Fruit fly (Drosophila melanogaster): Measurements from ENCODE around the gene Ir94e.
A peak's percentile ranks its signal among the peaks of the same experiment; 100 is the strongest.

Ir94e gene

dm6 chr3R:23396548-23397294, 8.6 kb upstream of the Ir94e start (continued):
- TF ChIP-seq CG17385 (GFP tag; optimal IDR thresholded peaks at IDR 0.05) (peak; percentile 34), trh (GFP tag; optimal IDR thresholded peaks at IDR 0.05) (no peak), BEAF-32 (GFP tag; optimal IDR thresholded peaks at IDR 0.05) (no peak), CG11696 (GFP tag; IDR thresholded peaks at IDR 0.05) (no peak), Sox102F (GFP tag; optimal IDR thresholded peaks at IDR 0.05) (peak; percentile 84), tgo (GFP tag; IDR thresholded peaks at IDR 0.05) (0 out of 3 replicates have a peak, but pooled peaks have one; percentile 22), CG12104 (GFP tag; optimal IDR thresholded peaks at IDR 0.05) (no peak), so (GFP tag; IDR thresholded peaks at IDR 0.05) (peak; percentile 45; the same call in 1 of the 3 replicates), CG15601 (tag; optimal IDR thresholded peaks at IDR 0.05) (peak; percentile 26), Dek (tag; optimal IDR thresholded peaks at IDR 0.05) (no peak), CG13624 (GFP tag; optimal IDR thresholded peaks at IDR 0.05) (no peak), CG32767 (GFP tag; IDR thresholded peaks at IDR 0.05) (peak; percentile 42; the same call in 1 of the 2 replicates), CG2875 (GFP tag; optimal IDR thresholded peaks at IDR 0.05) (no peak)

dm6 chr3R:23398979-23399378, 6.3 kb upstream of the Ir94e start:
- no peak for TF ChIP-seq prd (optimal IDR thresholded peaks at IDR 0.05)
- TF ChIP-seq prd (GFP tag; IDR thresholded peaks at IDR 0.05): no peak
- TF ChIP-seq pan (optimal IDR thresholded peaks at IDR 0.05): no peak
- TF ChIP-seq pan (GFP tag; optimal IDR thresholded peaks at IDR 0.05 in 1 of 2, IDR thresholded peaks at IDR 0.05 in 1 of 2): peak in 1 of 2 experiments; percentile 9
- TF ChIP-seq otp (GFP tag; IDR thresholded peaks at IDR 0.05): no peak
- TF ChIP-seq CG12236 (GFP tag; optimal IDR thresholded peaks at IDR 0.05): no peak
- TF ChIP-seq vfl (GFP tag; optimal IDR thresholded peaks at IDR 0.05): no peak
- TF ChIP-seq E2f1 (GFP tag; IDR thresholded peaks at IDR 0.05): no peak
- TF ChIP-seq Drgx (GFP tag; IDR thresholded peaks at IDR 0.05): peak; percentile 63
- TF ChIP-seq CG6683 (GFP tag; optimal IDR thresholded peaks at IDR 0.05): no peak
- no peak for TF ChIP-seq wdn (GFP tag; IDR thresholded peaks at IDR 0.05)

dm6 chr3R:23399679-23400078, 5.6 kb upstream of the Ir94e start:
- TF ChIP-seq MBD-R2 (GFP tag; IDR thresholded peaks at IDR 0.05): no peak
- no peak for TF ChIP-seq Med (GFP tag)
- TF ChIP-seq Ets65A (GFP tag): peak; percentile 34

dm6 chr3R:23401519-23401918, 3.8 kb upstream of the Ir94e start:
- TF ChIP-seq tx (GFP tag; optimal IDR thresholded peaks at IDR 0.05) (no peak), CG18599 (GFP tag; optimal IDR thresholded peaks at IDR 0.05) (no peak), tap (tag; optimal IDR thresholded peaks at IDR 0.05) (no peak), fd64A (GFP tag; optimal IDR thresholded peaks at IDR 0.05) (no peak), z (GFP tag; IDR thresholded peaks at IDR 0.05) (0 out of 3 replicates have a peak, but pooled peaks have one; percentile 40), CG14965 (GFP tag; optimal IDR thresholded peaks at IDR 0.05; ENCODE audit: borderline replicate concordance) (no peak), peb (GFP tag; IDR thresholded peaks at IDR 0.05) (no peak), CG7786 (GFP tag; optimal IDR thresholded peaks at IDR 0.05) (no peak)

- TF ChIP-seq Adf1 (GFP tag; IDR thresholded peaks at IDR 0.05): no peak
- no peak for TF ChIP-seq grau (tag; optimal IDR thresholded peaks at IDR 0.05)
- TF ChIP-seq D19B (GFP tag; optimal IDR thresholded peaks at IDR 0.05): no peak
- no peak for TF ChIP-seq tll (GFP tag; optimal IDR thresholded peaks at IDR 0.05)
- TF ChIP-seq lbe (GFP tag; optimal IDR thresholded peaks at IDR 0.05): no peak
Observed at dm6 chr3R:23402508-23402907, 2.8 kb upstream of the Ir94e start, which contains the start of gene Ir94d. Ir94d (plus strand) TSS chr3R:23402808.

Data from whole organism, embryonic.